Worm (Caenorhabditis elegans) whole organism, late embryonic: ENCODE results near the gene T08D2.5.
"Not testable (repeated sequence)": the region's sequence is repeated elsewhere in the genome, so short reads cannot be mapped to it uniquely, and the experiment has no call there.

Source experiments
- T23F11.4 ChIP-seq: fragments of 200-800 bp; sonication (Bioruptor generic); optimal IDR thresholded peaks from 2 replicates; lab custom pipeline; 2018; ENCODE audit warnings: mild to moderate bottlenecking, missing genetic modification characterization, missing compliant biosample characterization
- elt-4 ChIP-seq: sonication (generic microtip); optimal IDR thresholded peaks from 2 replicates; lab custom pipeline; 2016; ENCODE audit warnings: missing genetic modification characterization, missing compliant biosample characterization
- ets-4 ChIP-seq: sonication (generic microtip); optimal IDR thresholded peaks from 2 replicates; lab custom pipeline; 2016; ENCODE audit warnings: missing genetic modification characterization, missing compliant biosample characterization
- fax-1 ChIP-seq: sonication (generic microtip); optimal IDR thresholded peaks from 2 replicates; lab custom pipeline; 2016; ENCODE audit warnings: missing genotype, missing genetic modification characterization, missing compliant biosample characterization
- gmeb-2 ChIP-seq: sonication (generic microtip); optimal IDR thresholded peaks from 2 replicates; lab custom pipeline; 2016; ENCODE audit warnings: missing genetic modification characterization, inconsistent platforms, missing compliant biosample characterization
- pag-3 ChIP-seq: sonication (generic microtip); optimal IDR thresholded peaks from 2 replicates; lab custom pipeline; 2016; ENCODE audit warnings: missing compliant biosample characterization, missing genetic modification characterization, borderline replicate concordance
- pha-4 ChIP-seq: fragments of 150-350 bp; optimal IDR thresholded peaks from 2 replicates; lab custom pipeline; 2018; ENCODE audit warnings: missing biosample characterization, missing genetic modification reagents, missing genetic modification characterization
- unc-3 ChIP-seq, 2 experiments: fragments of 200-800 bp in 1 of 2; sonication (Bioruptor generic) in 1 of 2; sonication (generic microtip) in 1 of 2; conservative IDR thresholded peaks in 1 of 2; optimal IDR thresholded peaks in 1 of 2; 2 replicates each; pipeline versions ENCODE4 v1.3.6 to Lab custom; 2016 to 2022; ENCODE audit warnings: missing compliant biosample characterization in 2 of 2, missing genetic modification characterization in 2 of 2, missing genetic modification reagents in 1 of 2
- unc-86 ChIP-seq: sonication (generic microtip); optimal IDR thresholded peaks from 2 replicates; lab custom pipeline; 2016; ENCODE audit warnings: missing genetic modification characterization, missing compliant biosample characterization

DNA sequence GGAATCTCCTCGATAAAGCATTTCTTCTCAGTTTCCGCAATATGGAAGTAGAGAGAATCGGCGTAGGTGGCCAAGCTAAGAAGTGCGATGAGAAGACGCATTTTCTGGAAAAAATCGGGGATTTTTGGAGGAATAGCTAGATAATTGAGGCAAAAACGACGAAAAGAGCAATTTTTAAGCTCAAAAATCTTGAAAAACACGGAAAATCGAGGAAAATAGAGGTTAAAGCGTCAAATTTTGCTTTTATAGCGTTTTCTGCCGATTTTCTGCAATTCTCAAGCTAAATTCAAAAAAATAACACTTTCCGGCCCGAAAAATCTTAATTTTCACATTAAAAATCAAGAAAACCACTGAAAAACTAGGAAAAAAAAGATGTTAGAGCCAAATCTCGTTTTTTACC lies 14.1 kb upstream of the T08D2.5 start, which contains the start of gene tmed-12:
- not testable (repeated sequence) for TF ChIP-seq elt-4 (tag; lab: Kevin White, UChicago); ets-4 (tag; lab: Kevin White, UChicago); pag-3; pha-4 (tag; lab: Kevin White, UChicago); unc-86 (tag; lab: Kevin White, UChicago); unc-3 (GFP tag; conservative IDR thresholded peaks at IDR 0.05; lab: Robert Waterston, UW); unc-3 (tag; optimal IDR thresholded peaks at IDR 0.05; lab: Kevin White, UChicago); gmeb-2 (tag; lab: Kevin White, UChicago); T23F11.4; fax-1
